Fruit fly (Drosophila melanogaster): ENCODE measurements around the gene CG13737.

CG13737 gene

DNA sequence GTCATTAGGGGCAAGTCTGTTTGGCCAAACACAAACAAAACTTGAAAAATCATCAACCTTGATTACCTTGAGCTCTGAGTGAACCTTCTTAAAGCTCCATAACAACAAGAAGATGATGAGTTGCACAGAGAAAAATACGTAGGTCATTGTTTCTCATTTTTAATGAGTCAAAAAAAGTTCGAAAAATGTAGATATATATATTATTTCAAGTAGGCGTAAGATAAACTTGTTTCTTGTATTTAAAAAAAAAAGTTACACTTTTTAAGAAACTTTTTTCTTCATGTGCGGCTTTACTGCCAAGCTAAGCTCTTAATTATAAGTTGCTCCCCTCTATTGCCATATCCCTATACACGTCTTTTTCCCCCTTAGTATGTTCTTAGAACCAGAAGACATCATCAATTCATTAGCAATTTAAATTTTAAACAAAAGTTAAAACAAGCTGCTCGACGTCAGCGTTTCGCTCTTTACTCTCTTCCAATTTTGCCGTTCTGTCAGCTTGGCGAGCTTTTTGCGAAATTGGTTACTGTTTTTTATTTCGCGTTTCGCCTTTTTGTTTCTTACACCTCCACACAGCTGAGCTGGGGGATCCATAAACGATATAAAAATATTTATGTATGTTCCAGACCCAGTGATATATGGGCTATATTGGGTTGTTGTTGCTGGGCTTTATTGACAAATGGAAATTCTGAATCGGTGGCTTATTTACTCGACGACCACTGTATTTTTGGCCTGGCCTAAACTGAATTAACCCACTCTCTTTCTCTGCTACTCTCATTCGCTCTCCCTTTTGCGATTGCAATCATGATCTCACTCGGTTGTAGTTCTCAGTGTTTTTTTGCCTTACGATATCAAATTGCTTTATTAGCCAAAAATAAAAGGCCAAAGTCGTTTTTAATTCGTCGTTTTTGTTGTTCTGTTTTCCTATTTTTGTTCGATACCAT is 44.8 kb downstream of the CG13737 start (continued):
- TF ChIP-seq Nf-YB (GFP tag; optimal IDR thresholded peaks at IDR 0.05), result no peak
- TF ChIP-seq CG15514 (GFP tag; optimal IDR thresholded peaks at IDR 0.05), result peak; percentile 36
- no peak for TF ChIP-seq NC2β (GFP tag; optimal IDR thresholded peaks at IDR 0.05)
- TF ChIP-seq pho (GFP tag; optimal IDR thresholded peaks at IDR 0.05), result no peak
- peak; percentile 74 for TF ChIP-seq Taf1 (GFP tag; IDR thresholded peaks at IDR 0.05)
- TF ChIP-seq CG10321 (GFP tag; IDR thresholded peaks at IDR 0.05), result no peak
- TF ChIP-seq Fer1 (GFP tag; optimal IDR thresholded peaks at IDR 0.05), result peak; percentile 41
- peak; percentile 58 for TF ChIP-seq ssp (GFP tag; IDR thresholded peaks at IDR 0.05)
- TF ChIP-seq Doc3 (GFP tag; IDR thresholded peaks at IDR 0.05; ENCODE audit: partially characterized antibody), result no peak
- no peak for TF ChIP-seq CG5953 (GFP tag; IDR thresholded peaks at IDR 0.05)
- TF ChIP-seq YL-1 (GFP tag; optimal IDR thresholded peaks at IDR 0.05), result no peak
- TF ChIP-seq Dref (GFP tag; IDR thresholded peaks at IDR 0.05), result no peak
- peak; percentile 37; the same call in 2 of the 3 replicates for TF ChIP-seq CG6175 (GFP tag; IDR thresholded peaks at IDR 0.05)
- peak; percentile 71 for TF ChIP-seq CG18262 (tag; optimal IDR thresholded peaks at IDR 0.05)
- peak; percentile 8 for TF ChIP-seq slou (GFP tag; optimal IDR thresholded peaks at IDR 0.05)
- TF ChIP-seq bigmax (GFP tag; optimal IDR thresholded peaks at IDR 0.05), result no peak
- TF ChIP-seq CG1529 (GFP tag; optimal IDR thresholded peaks at IDR 0.05), result no peak
- TF ChIP-seq dm (GFP tag; optimal IDR thresholded peaks at IDR 0.05), result no peak
- peak; percentile 78 for TF ChIP-seq CG3281 (GFP tag; optimal IDR thresholded peaks at IDR 0.05)
- no peak for TF ChIP-seq CG34224 (GFP tag; IDR thresholded peaks at IDR 0.05; ENCODE audit: partially characterized antibody)
- TF ChIP-seq chinmo (GFP tag; IDR thresholded peaks at IDR 0.05; ENCODE audit: partially characterized antibody), result 0 out of 4 replicates have a peak, but pooled peaks have one; percentile 42
- TF ChIP-seq gsb-n (tag; optimal IDR thresholded peaks at IDR 0.05), result peak; percentile 38
- peak; percentile 14 for TF ChIP-seq gcm2 (GFP tag; optimal IDR thresholded peaks at IDR 0.05)
- no peak for TF ChIP-seq CG4328 (GFP tag; optimal IDR thresholded peaks at IDR 0.05)
- 0 out of 2 replicates have a peak, but pooled peaks have one; percentile 11 for TF ChIP-seq CG4404 (GFP tag; IDR thresholded peaks at IDR 0.05)
- TF ChIP-seq Dfd (GFP tag; optimal IDR thresholded peaks at IDR 0.05), result no peak
- TF ChIP-seq fd3F (GFP tag; optimal IDR thresholded peaks at IDR 0.05), result peak; percentile 34
- peak; percentile 54; the same call in 2 of the 3 replicates for TF ChIP-seq B-H1 (GFP tag; IDR thresholded peaks at IDR 0.05)
- TF ChIP-seq CG3726 (GFP tag; IDR thresholded peaks at IDR 0.05), result no peak
- TF ChIP-seq E2f1 (GFP tag; IDR thresholded peaks at IDR 0.05), result 0 out of 2 replicates have a peak, but pooled peaks have one; percentile 43
- no peak for TF ChIP-seq pzg (GFP tag; optimal IDR thresholded peaks at IDR 0.05)
- TF ChIP-seq cato (GFP tag; optimal IDR thresholded peaks at IDR 0.05; ENCODE audit: borderline replicate concordance), result no peak
- no peak for TF ChIP-seq CG3407 (GFP tag; optimal IDR thresholded peaks at IDR 0.05)
- TF ChIP-seq Six4 (GFP tag; optimal IDR thresholded peaks at IDR 0.05), result peak; percentile 49
- no peak for TF ChIP-seq CG9797 (GFP tag; optimal IDR thresholded peaks at IDR 0.05)
- no peak for TF ChIP-seq salm (tag; optimal IDR thresholded peaks at IDR 0.05)
- TF ChIP-seq Hand (GFP tag; optimal IDR thresholded peaks at IDR 0.05), result no peak
- TF ChIP-seq zf30C (GFP tag; optimal IDR thresholded peaks at IDR 0.05), result peak; percentile 21
- peak; percentile 70 for TF ChIP-seq Xrp1 (GFP tag; IDR thresholded peaks at IDR 0.05)
- TF ChIP-seq sc (optimal IDR thresholded peaks at IDR 0.05), result no peak
- no peak for TF ChIP-seq sc (GFP tag; optimal IDR thresholded peaks at IDR 0.05)
- peak; percentile 62; the same call in 1 of the 2 replicates for TF ChIP-seq GATAe (GFP tag; conservative IDR thresholded peaks at IDR 0.05)
- TF ChIP-seq HmgZ (tag; optimal IDR thresholded peaks at IDR 0.05), result peak; percentile 19
- TF ChIP-seq pum (GFP tag; optimal IDR thresholded peaks at IDR 0.05), result no peak
- TF ChIP-seq ind (GFP tag; optimal IDR thresholded peaks at IDR 0.05), result peak; percentile 37
- TF ChIP-seq CG13296 (GFP tag; optimal IDR thresholded peaks at IDR 0.05), result no peak
- TF ChIP-seq NfI (GFP tag; optimal IDR thresholded peaks at IDR 0.05), result peak; percentile 29
- peak in 1 of 2 experiments; percentile 70 for TF ChIP-seq bsh (GFP tag; optimal IDR thresholded peaks at IDR 0.05)
